Worm (Caenorhabditis elegans) whole organism, early embryonic: ENCODE data around the gene Y75B8A.7.
"Not testable (repeated sequence)": the region's sequence is repeated elsewhere in the genome, so short reads cannot be mapped to it uniquely, and the experiment has no call there.

Experiments
- B0310.2 ChIP-seq: sonication (generic microtip); optimal IDR thresholded peaks from 2 replicates; lab custom pipeline; 2016; ENCODE audit warnings: mild to moderate bottlenecking, missing genetic modification characterization, missing compliant biosample characterization
- F13C5.2 ChIP-seq: sonication (generic microtip); optimal IDR thresholded peaks from 2 replicates; lab custom pipeline; 2017; ENCODE audit warnings: mild to moderate bottlenecking, missing genetic modification characterization, inconsistent platforms, missing compliant biosample characterization
- aly-1 ChIP-seq: sonication (generic microtip); optimal IDR thresholded peaks from 2 replicates; lab custom pipeline; 2016; ENCODE audit warnings: missing genetic modification characterization, missing compliant biosample characterization
- ama-1 ChIP-seq: fragments of 150-350 bp; optimal IDR thresholded peaks from 2 replicates; lab custom pipeline; 2014
- ceh-13 ChIP-seq: fragments of 200-800 bp; sonication (Bioruptor generic); optimal IDR thresholded peaks from 2 replicates; lab custom pipeline; 2018; ENCODE audit warnings: mild to moderate bottlenecking, missing genetic modification characterization, missing compliant biosample characterization
- ceh-36 ChIP-seq: sonication (generic microtip); optimal IDR thresholded peaks from 2 replicates; lab custom pipeline; 2016; ENCODE audit warnings: missing genetic modification characterization, inconsistent platforms, missing compliant biosample characterization
- ets-7 ChIP-seq: sonication (generic microtip); optimal IDR thresholded peaks from 2 replicates; lab custom pipeline; 2016; ENCODE audit warnings: missing genotype, missing genetic modification characterization, missing compliant biosample characterization
- flt-1 ChIP-seq: fragments of 200-800 bp; sonication (Bioruptor generic); IDR thresholded peaks from 2 replicates; pipeline ENCODE4 v1.3.6; 2022; ENCODE audit warnings: missing genetic modification characterization, missing compliant biosample characterization
- hnd-1 ChIP-seq: sonication (generic microtip); optimal IDR thresholded peaks from 2 replicates; lab custom pipeline; 2016; ENCODE audit warnings: missing genetic modification characterization, missing compliant biosample characterization
- pes-1 ChIP-seq: fragments of 200-800 bp; sonication (Bioruptor generic); IDR thresholded peaks from 2 replicates; pipeline ENCODE4 v1.3.6; 2022; ENCODE audit warnings: missing genetic modification reagents, missing genetic modification characterization, missing compliant biosample characterization
- scrt-1 ChIP-seq: fragments of 200-800 bp; sonication (Bioruptor generic); IDR thresholded peaks from 2 replicates; pipeline ENCODE4 v1.3.6; 2022; ENCODE audit warnings: missing genetic modification characterization, missing compliant biosample characterization
- tbx-11 ChIP-seq: fragments of 200-800 bp; sonication (Bioruptor generic); IDR thresholded peaks from 2 replicates; pipeline ENCODE4 v1.3.6; 2022; ENCODE audit warnings: missing genetic modification characterization, missing compliant biosample characterization
- tbx-37 ChIP-seq: fragments of 200-800 bp; sonication (Bioruptor generic); conservative IDR thresholded peaks from 2 replicates; pipeline ENCODE4 v1.3.6; 2022; ENCODE audit warnings: missing genetic modification reagents, missing genetic modification characterization, missing compliant biosample characterization
- tra-4 ChIP-seq: sonication (generic microtip); optimal IDR thresholded peaks from 2 replicates; lab custom pipeline; 2017; ENCODE audit warnings: missing genetic modification characterization, missing compliant biosample characterization

DNA sequence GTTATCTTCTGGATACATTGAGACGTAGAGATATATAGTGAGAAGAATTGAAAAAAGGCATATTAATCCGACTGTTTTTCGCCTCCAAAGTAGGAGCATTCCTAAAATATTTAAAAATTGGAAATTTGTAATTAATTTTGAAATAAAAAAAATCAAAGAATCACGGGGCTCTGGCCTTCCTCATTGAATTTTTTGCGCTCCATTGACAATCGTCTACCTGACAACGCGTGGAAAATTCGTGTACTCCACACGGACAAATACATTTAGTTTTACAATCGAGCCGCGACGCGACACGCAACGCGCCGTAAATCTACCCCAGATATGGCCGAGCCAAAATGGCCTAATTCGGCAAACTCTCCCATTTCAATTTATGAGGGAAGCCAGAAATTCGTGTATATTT, 24.4 kb downstream of the Y75B8A.7 start, which contains the start of gene gly-11:
- TF ChIP-seq ama-1 (lab: Kevin White, UChicago); ceh-36; pes-1 (GFP tag; lab: Robert Waterston, UW); tbx-11 (GFP tag; lab: Robert Waterston, UW); scrt-1 (GFP tag; lab: Robert Waterston, UW); aly-1 (tag; lab: Kevin White, UChicago); B0310.2 (tag; lab: Kevin White, UChicago); hnd-1; tra-4; tbx-37; F13C5.2 (tag; lab: Kevin White, UChicago); ceh-13 (GFP tag; lab: Kevin White, UChicago); ets-7 (tag; lab: Kevin White, UChicago); flt-1 (GFP tag; lab: Robert Waterston, UW): not testable (repeated sequence)
